Worm (Caenorhabditis elegans): ENCODE measurements around the gene srd-18.
A peak's percentile ranks its signal among the peaks of the same experiment; 100 is the strongest.

ce11 chrV:13380980-13381379, 45.7 kb downstream of the srd-18 start, which contains the start of gene cpz-2:
- no peak for TF ChIP-seq nhr-77 (tag; optimal IDR thresholded peaks at IDR 0.05)
- peak; percentile 23 for TF ChIP-seq skn-1 (tag; optimal IDR thresholded peaks at IDR 0.05)
- peak; percentile 21 for TF ChIP-seq crh-2 (tag; optimal IDR thresholded peaks at IDR 0.05)
- no peak for TF ChIP-seq nhr-12 (tag; optimal IDR thresholded peaks at IDR 0.05)
- no peak for TF ChIP-seq mbf-1 (tag; optimal IDR thresholded peaks at IDR 0.05)
- TF ChIP-seq lin-13 (GFP tag; optimal IDR thresholded peaks at IDR 0.05), result no peak
- TF ChIP-seq lin-39 (tag; optimal IDR thresholded peaks at IDR 0.05), result no peak
